Fruit fly (Drosophila melanogaster): ENCODE data around the gene Muc96D.

Gene Muc96D

DNA sequence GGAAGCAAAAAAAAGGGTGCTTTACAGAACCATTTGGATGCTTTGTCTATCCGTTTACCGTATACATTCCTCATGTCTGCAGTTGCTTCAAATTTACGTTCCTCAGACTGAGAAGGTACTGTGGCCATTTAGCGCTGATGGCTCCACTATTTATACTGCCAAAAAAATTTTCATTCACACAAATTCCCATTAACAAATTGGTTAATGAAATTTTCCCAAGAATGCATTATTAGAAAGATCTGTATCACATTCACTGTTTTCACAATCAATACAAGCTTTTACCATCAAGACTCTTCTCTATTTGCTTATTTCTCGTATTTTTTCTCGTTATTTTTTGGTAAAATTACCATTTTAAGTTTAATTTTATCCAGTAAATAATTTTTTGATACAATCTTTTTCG is at the start of gene Muc96D:
Gene Muc96D, minus strand, starts transcription at position 101 of the 400 bp plus-strand sequence.
- no peak for TF ChIP-seq CG17801 (GFP tag; optimal IDR thresholded peaks at IDR 0.05; ENCODE audit: partially characterized antibody)

DNA sequence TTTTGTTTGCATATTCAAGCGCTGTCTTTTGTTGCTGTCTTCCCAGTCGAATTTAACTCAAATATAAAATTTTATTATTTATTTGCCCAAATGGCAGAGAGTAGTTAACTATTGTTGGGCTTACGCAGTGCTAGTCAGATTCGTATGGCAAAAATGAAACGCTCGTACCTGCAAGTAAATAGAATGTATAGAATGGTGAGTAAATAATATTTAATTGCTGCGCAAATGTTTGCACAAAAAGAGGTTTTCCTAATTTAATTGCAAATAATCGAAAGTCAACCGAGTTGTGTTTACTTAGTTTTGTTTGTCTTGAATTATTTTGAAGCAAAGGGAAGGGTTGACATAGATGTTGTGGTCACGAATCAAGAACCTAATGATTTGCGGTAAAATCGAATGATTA is 48.3 kb upstream of the Muc96D start:
- TF ChIP-seq CG17801 (GFP tag; optimal IDR thresholded peaks at IDR 0.05; ENCODE audit: partially characterized antibody): no peak

DNA sequence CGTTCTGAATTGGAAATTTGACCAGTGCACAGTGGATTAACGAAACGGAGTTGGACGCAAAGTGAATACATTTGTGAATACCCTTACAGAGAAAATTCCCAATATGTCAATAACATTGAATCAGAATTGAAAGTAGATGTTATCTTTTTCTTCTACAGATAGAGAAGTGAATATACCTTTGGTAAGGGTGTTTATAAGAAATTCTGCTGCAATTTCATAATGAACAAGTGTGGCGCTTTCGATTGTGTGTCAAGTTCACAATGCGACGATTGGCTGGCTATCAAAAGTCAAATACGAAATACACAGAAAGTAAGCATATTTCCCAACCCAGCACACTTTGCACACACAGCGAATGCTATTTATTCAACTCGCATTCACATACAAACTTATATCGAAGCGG is 47.9 kb upstream of the Muc96D start:
- TF ChIP-seq CG17801 (GFP tag; optimal IDR thresholded peaks at IDR 0.05; ENCODE audit: partially characterized antibody): peak; percentile 44

DNA sequence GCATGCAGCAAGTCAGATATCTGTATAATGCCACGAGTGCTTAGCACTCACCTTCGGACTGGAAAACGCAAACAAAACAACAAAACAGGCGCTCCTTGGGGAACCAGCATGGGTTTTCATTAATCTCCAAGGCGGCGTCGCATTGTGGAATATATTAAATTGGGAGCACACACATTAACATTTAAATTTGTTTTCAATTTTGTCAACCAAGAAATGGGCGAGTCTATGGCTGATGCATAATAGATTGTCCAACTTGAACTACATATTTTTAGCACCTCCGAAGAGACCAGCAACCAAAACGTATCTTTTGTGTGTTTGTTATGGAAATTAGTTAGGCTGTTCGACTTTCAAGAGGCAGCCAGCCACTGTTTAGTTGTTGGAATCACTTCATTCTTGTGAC is 47.0 kb upstream of the Muc96D start:
- TF ChIP-seq CG17801 (GFP tag; optimal IDR thresholded peaks at IDR 0.05; ENCODE audit: partially characterized antibody): no peak

DNA sequence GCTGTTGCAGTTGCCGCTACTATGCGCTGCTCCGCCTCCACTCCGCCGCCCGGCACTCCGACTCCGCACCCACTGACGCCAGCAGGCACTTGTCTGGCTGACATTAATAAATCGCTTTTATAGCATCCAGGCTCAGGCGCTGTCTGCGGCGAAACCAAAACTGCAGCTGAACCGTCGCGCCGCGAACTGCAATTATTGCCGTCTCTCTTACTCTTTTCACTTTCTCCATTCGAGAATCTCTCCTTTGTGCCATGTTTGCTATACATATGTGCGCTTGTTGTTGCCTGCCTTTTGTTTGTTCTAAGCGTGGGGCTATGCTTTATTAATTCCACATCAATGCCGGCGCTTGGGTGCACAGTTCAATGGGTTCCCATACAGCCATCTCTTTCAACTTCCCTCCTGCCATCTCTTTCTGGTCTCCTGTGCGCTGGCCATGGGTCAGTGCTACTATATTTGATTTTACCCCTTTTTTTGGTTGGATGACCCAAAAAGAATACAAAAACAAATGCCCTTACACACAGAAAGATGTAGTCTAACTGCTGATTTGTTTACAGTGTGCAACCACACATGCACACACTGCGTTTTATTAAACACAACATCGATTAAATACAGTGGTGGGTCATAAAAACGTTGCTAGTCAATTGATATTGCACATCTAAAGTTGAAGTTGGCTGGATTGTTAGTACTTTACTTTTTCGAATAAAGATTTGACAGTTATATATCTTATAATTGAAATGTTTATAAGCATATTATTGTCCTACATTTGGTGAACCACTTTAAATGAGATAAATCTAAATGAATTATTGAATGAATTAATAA is 46.2 kb upstream of the Muc96D start:
- TF ChIP-seq CG17801 (GFP tag; optimal IDR thresholded peaks at IDR 0.05; ENCODE audit: partially characterized antibody): no peak

DNA sequence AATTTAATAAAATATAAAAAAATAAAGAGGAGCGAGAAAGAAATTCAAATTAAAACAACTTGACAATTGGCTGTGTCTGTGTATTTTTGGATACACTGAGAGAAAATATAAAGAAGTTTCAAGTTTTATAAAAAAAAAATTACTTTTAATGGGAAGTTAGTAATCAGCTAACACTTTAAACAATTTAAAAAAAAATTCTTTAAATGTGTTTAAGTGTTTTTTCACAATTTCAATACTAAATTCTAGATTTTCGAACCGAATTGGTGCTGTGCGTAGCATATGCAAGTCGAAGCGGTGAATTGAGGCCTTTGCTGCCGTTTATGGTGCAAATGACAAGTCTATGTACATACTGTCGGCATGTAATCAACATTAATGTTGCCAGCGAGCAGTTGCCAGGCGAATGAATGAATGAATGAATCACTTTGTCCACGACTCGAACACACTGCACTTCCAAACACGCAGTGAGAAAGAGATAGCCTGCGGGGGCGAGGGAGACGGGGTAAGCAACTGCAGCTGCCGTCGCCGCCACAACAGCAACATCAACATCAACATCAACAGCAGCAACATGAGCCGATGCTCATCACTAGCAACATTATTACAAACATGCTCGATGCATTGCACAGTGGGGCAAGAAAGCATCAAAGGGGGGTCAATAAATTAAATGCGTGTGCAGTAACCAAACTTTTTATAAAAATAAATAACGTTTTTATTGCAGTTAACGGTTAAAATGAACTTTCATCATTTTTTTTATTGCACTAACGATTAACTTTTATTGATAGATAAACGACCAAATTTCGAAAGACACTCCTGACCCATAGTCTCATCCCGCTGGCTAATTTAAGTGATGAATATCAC is 45.3 kb upstream of the Muc96D start:
- no peak for TF ChIP-seq CG17801 (GFP tag; optimal IDR thresholded peaks at IDR 0.05; ENCODE audit: partially characterized antibody)

DNA sequence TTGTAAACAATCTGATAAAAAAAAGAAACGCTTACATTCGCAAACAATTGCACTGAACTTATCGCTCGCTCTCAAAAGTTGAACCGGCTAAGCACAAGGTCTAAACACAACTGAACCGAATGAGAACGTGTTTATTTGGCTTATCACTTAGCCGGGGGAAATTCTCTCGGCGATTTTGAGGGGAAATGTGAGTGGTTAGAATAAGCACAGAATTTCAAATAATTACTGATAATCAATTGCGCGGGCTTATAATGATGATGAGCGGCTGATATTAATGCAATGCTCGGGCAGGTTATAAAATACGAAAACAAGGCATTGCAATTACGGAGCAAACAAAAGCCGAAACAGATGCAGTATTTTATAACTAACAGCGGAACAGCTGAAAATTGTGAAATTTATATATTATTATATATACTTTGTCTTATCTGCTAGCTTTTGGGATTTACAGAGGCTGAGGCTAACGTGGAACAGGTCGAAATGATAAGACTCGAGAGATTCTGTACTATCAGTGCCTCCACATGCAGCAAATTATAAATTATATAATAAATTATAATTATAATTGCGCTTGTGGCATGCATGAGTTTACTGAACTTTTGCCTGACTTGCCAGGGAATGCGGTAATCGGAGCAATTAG is 38.0 kb upstream of the Muc96D start:
- no peak for TF ChIP-seq CG17801 (GFP tag; optimal IDR thresholded peaks at IDR 0.05; ENCODE audit: partially characterized antibody)

DNA sequence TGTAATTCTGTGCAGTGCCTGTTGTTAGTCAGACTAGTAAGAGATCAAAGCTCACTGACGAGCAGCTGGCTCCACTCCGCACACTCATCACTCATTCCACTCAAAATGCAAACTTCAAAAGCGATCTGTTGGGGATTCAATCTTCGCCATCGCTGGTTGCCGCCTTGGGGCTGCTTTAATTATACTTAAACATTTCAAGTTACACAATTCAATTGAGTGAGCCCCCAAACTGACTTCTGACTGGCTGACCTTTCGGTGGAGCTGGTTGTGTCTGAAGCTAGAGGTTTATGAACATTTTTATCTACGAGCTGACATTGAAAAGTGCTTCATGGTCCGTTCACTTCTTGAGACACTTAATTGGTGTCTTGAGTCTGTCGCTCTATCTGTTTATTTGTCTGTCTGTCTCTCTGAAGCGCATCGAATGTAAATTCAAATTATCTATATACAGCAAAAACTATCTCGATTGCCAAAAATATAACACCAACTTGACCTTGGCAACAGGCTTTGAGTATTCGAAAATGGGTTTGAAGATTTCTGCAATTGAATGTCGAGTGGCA is 36.9 kb upstream of the Muc96D start:
- no peak for TF ChIP-seq CG17801 (GFP tag; optimal IDR thresholded peaks at IDR 0.05; ENCODE audit: partially characterized antibody)

DNA sequence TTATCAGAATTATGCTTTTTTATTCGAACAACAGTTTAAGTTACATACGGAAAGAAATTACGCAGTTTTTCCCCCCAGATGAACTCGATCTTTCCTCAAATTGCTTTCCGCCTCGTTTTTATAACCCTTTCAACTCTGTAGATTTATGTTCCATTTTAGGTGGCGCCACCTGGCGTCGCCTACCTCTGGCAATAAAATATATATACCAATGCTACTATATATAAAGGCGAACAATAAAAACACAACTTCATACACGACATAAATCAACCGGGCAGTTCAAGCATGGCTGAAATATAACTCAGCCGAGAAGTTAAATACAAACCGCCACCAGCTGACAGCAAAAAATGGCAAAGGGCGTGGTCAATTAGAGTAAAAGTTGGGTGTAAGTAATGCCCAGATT is 26.7 kb upstream of the Muc96D start:
- TF ChIP-seq CG17801 (GFP tag; optimal IDR thresholded peaks at IDR 0.05; ENCODE audit: partially characterized antibody): no peak

DNA sequence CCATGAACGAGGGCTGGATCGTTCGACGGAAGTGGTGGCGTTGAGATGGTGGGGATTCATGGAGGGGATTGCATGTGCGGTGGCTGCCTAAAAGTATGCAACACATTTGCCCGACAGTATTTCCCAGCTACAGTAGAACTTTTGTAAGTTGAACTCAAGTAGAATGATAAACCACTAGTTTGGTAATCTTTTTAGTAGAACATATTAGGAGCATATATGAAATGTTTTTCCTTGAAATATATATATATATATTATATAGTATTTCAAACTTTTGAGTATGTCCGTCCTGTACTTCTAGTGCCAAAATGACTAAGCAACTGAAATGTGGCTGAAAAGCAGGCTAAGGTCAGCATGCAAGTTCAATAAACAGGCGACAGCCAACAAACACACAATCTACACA is 11.9 kb downstream of the Muc96D start:
- TF ChIP-seq CG17801 (GFP tag; optimal IDR thresholded peaks at IDR 0.05; ENCODE audit: partially characterized antibody): no peak

DNA sequence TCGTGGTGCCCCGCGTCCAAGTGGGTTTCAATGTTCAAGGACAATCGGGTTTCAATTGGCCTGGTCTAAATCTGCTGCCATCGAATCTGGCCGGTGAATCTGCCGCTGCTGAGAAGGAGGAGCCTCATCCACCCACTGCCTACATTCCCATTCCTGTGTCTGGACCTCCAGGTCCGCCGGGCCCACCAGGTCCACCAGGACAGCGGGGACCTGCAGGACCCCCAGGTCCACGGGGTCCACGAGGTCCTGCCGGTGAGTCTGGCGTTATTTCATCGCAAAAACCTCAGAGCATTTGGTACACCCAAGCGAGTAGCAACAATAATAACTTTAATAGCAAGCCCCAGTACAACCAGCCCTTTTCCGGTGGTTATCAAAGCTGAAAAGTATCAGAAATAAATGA is 16.2 kb downstream of the Muc96D start:
- TF ChIP-seq CG17801 (GFP tag; optimal IDR thresholded peaks at IDR 0.05; ENCODE audit: partially characterized antibody): no peak

DNA sequence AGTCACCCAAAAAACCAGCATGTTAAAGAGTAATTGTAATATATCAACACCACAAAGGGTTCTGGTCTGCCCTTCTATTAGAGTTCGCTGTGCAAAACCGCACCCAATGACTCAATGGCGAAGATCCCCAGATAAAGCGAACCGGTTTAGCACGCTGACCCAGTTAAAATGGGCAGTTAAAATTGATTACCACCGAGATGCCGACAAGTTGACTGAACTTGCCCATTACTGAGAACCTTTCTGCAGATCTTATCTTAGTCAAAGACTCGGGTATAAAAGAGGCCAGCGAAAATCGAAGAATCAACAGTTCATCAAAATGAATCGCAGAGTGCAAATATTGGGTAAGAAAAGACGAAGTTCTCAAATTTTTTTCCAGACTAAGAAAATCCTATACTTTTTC is 17.0 kb downstream of the Muc96D start, which contains the start of gene CG31437:
Gene CG31437, plus strand, starts transcription at position 301 of the 400 bp plus-strand sequence.
- TF ChIP-seq CG17801 (GFP tag; optimal IDR thresholded peaks at IDR 0.05; ENCODE audit: partially characterized antibody): no peak

DNA sequence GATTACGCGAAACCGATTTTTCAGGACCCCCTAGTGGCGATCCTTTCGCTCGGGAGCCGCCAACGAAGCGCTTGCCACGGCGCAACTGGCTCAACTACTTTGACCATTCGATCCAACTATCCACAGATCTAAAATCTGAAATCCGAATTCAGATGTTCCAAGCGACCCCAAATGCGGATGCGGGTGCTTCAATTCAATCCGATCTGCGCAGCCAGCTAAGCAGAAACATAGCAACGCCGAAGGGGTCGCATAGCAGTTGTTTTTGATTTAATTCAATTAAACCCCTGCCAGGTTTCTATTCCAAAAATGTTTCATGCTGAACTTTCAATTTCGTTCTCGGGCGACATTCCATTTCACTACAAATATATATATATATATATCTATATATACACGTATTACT is 17.8 kb downstream of the Muc96D start, which contains the start of gene alrm:
Gene alrm, minus strand, starts transcription at position 101 of the 400 bp plus-strand sequence.
- no peak for TF ChIP-seq CG17801 (GFP tag; optimal IDR thresholded peaks at IDR 0.05; ENCODE audit: partially characterized antibody)

DNA sequence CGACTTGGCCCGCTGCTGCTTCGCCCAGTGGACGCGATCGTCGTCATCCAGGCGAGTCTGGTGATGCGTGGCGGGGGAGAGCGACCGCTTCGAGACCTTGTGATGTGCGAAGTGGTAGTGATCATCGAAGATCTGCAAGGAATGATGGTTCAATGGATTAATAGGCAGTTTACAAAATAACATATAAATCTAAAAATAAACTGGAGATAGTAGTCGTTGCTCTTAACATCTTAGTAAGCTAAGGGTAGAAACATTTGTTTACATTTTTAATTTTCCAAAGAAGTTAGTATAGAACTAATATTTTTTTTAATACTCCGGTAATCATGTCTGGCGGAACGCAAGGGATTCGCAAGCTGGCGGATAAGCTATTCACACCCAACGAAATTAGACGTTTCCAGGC is 42.5 kb downstream of the Muc96D start, which contains the start of gene ND-49L:
Gene ND-49L, plus strand, starts transcription at position 301 of the 400 bp plus-strand sequence.
- no peak for TF ChIP-seq CG17801 (GFP tag; optimal IDR thresholded peaks at IDR 0.05; ENCODE audit: partially characterized antibody)

All from ovary, adult (tissue).